Worm (Caenorhabditis elegans) whole organism, L1 larva: ENCODE data around the gene tpra-1.

Experiments
- C04F5.9 ChIP-seq: sonication (generic microtip); optimal IDR thresholded peaks from 2 replicates; lab custom pipeline; 2016; ENCODE audit warnings: missing genetic modification characterization, missing compliant biosample characterization
- Y116A8C.19 ChIP-seq: sonication (generic microtip); optimal IDR thresholded peaks from 2 replicates; lab custom pipeline; 2016; ENCODE audit warnings: missing compliant biosample characterization, missing genetic modification characterization, borderline replicate concordance
- alr-1 ChIP-seq: fragments of 200-800 bp; sonication (Bioruptor generic); optimal IDR thresholded peaks from 2 replicates; lab custom pipeline; 2018; ENCODE audit warnings: borderline replicate concordance, mild to moderate bottlenecking, missing genetic modification characterization, missing compliant biosample characterization
- blmp-1 ChIP-seq: fragments of 150-350 bp; optimal IDR thresholded peaks from 2 replicates; lab custom pipeline; 2014; ENCODE audit warnings: missing biosample characterization, missing genetic modification characterization
- ceh-63 ChIP-seq: fragments of 200-800 bp; sonication (Bioruptor generic); optimal IDR thresholded peaks from 2 replicates; lab custom pipeline; 2018; ENCODE audit warnings: mild to moderate bottlenecking, missing genetic modification characterization, missing compliant biosample characterization
- ceh-8 ChIP-seq: fragments of 200-800 bp; sonication (Bioruptor generic); optimal IDR thresholded peaks from 2 replicates; lab custom pipeline; 2018; ENCODE audit warnings: mild to moderate bottlenecking, missing genetic modification characterization, moderate library complexity, missing compliant biosample characterization
- ceh-82 ChIP-seq, 3 experiments: fragments of 150-350 bp in 1 of 3; sonication (generic microtip) in 2 of 3; optimal IDR thresholded peaks; 2 replicates each; lab custom pipeline; 2014 to 2017; ENCODE audit warnings: missing biosample characterization in 3 of 3, missing genetic modification characterization in 3 of 3
- dpl-1 ChIP-seq, 3 experiments: fragments of 150-350 bp in 2 of 3; sonication (generic microtip) in 1 of 3; optimal IDR thresholded peaks; 2 replicates each; lab custom pipeline; 2014 to 2017; ENCODE audit warnings: missing biosample characterization in 3 of 3, missing genetic modification characterization in 3 of 3, missing genetic modification reagents in 3 of 3
- dsc-1 ChIP-seq: sonication (generic microtip); optimal IDR thresholded peaks from 2 replicates; lab custom pipeline; 2016; ENCODE audit warnings: mild to moderate bottlenecking, missing genetic modification characterization, missing compliant biosample characterization
- efl-1 ChIP-seq, 4 experiments: fragments of 150-350 bp; optimal IDR thresholded peaks in 3 of 4; peaks in 1 of 4; 1 replicate in 1 of 4; 2 replicates in 3 of 4; lab custom pipeline; 2014; ENCODE audit warnings: missing biosample characterization in 2 of 4, missing genetic modification characterization in 2 of 4, missing genetic modification reagents in 2 of 4
- efl-3 ChIP-seq: fragments of 200-800 bp; sonication (Bioruptor generic); optimal IDR thresholded peaks from 2 replicates; lab custom pipeline; 2018; ENCODE audit warnings: mild to moderate bottlenecking, missing genetic modification characterization, missing compliant biosample characterization
- egl-13 ChIP-seq: sonication (generic microtip); optimal IDR thresholded peaks from 2 replicates; lab custom pipeline; 2016; ENCODE audit warnings: missing genotype, missing genetic modification reagents, missing genetic modification characterization, missing compliant biosample characterization
- egl-27 ChIP-seq, 2 experiments: fragments of 150-350 bp in 1 of 2; sonication (generic microtip); optimal IDR thresholded peaks; 3 replicates each; lab custom pipeline; 2017 to 2018; ENCODE audit warnings: missing biosample characterization in 2 of 2, missing genetic modification characterization in 2 of 2, missing genetic modification reagents in 2 of 2
- elt-2 ChIP-seq: sonication (generic microtip); optimal IDR thresholded peaks from 2 replicates; lab custom pipeline; 2016; ENCODE audit warnings: missing genetic modification characterization, mild to moderate bottlenecking, inconsistent platforms, missing compliant biosample characterization, missing genetic modification reagents
- elt-3 ChIP-seq, 6 experiments: fragments of 150-350 bp in 1 of 6; sonication (generic microtip); optimal IDR thresholded peaks; 2 replicates each; lab custom pipeline; 2017 to 2018; ENCODE audit warnings: missing biosample characterization in 6 of 6, missing genetic modification characterization in 6 of 6, inconsistent platforms in 1 of 6
- ets-5 ChIP-seq: fragments of 200-800 bp; sonication (Bioruptor generic); IDR thresholded peaks from 2 replicates; pipeline ENCODE4 v1.3.6; 2022; ENCODE audit warnings: missing genetic modification characterization, missing compliant biosample characterization
- fkh-8 ChIP-seq: sonication (generic microtip); optimal IDR thresholded peaks from 2 replicates; lab custom pipeline; 2016; ENCODE audit warnings: mild to moderate bottlenecking, missing genetic modification characterization, missing compliant biosample characterization
- grh-1 ChIP-seq: fragments of 200-800 bp; sonication (Bioruptor generic); IDR thresholded peaks from 2 replicates; pipeline ENCODE4 v1.3.6; 2022; ENCODE audit warnings: missing genetic modification reagents, missing genetic modification characterization, missing compliant biosample characterization
- hlh-17 ChIP-seq: fragments of 200-800 bp; sonication (Bioruptor generic); optimal IDR thresholded peaks from 2 replicates; lab custom pipeline; 2018; ENCODE audit warnings: missing genetic modification characterization, mild to moderate bottlenecking, missing compliant biosample characterization, moderate library complexity, borderline replicate concordance
- hlh-4 ChIP-seq: sonication (generic microtip); optimal IDR thresholded peaks from 2 replicates; lab custom pipeline; 2016; ENCODE audit warnings: mild to moderate bottlenecking, missing genetic modification characterization, missing compliant biosample characterization
- hpl-2 ChIP-seq: fragments of 150-350 bp; optimal IDR thresholded peaks from 2 replicates; lab custom pipeline; 2014; ENCODE audit warnings: missing biosample characterization, missing genetic modification reagents, missing genetic modification characterization
- isw-1 ChIP-seq: fragments of 200-800 bp; sonication (Bioruptor generic); IDR thresholded peaks from 2 replicates; pipeline ENCODE4 v1.3.6; 2022; ENCODE audit warnings: missing genetic modification characterization, missing compliant biosample characterization
- jun-1 ChIP-seq: fragments of 150-350 bp; optimal IDR thresholded peaks from 2 replicates; lab custom pipeline; 2014; ENCODE audit warnings: missing biosample characterization, missing genetic modification reagents, missing genetic modification characterization
- lin-13 ChIP-seq: fragments of 150-350 bp; optimal IDR thresholded peaks from 2 replicates; lab custom pipeline; 2014; ENCODE audit warnings: missing biosample characterization, missing genetic modification reagents, missing genetic modification characterization
- lin-35 ChIP-seq, 2 experiments: fragments of 150-350 bp; optimal IDR thresholded peaks; 2 replicates each; lab custom pipeline; 2014; ENCODE audit warnings: missing biosample characterization in 2 of 2, missing genetic modification characterization in 2 of 2, missing genetic modification reagents in 2 of 2
- mab-9 ChIP-seq: fragments of 200-800 bp; sonication (Bioruptor generic); IDR thresholded peaks from 2 replicates; pipeline ENCODE4 v1.3.6; 2022; ENCODE audit warnings: missing genetic modification reagents, missing genetic modification characterization, missing compliant biosample characterization
- mdl-1 ChIP-seq, 2 experiments: fragments of 150-350 bp; optimal IDR thresholded peaks; 2 replicates each; lab custom pipeline; 2014 to 2017; ENCODE audit warnings: missing biosample characterization in 2 of 2, missing genetic modification characterization in 2 of 2, inconsistent platforms in 1 of 2
- mep-1 ChIP-seq: fragments of 150-350 bp; optimal IDR thresholded peaks from 2 replicates; lab custom pipeline; 2014; ENCODE audit warnings: missing biosample characterization, missing genetic modification characterization
- nhr-19 ChIP-seq: fragments of 200-800 bp; sonication (Bioruptor generic); conservative IDR thresholded peaks from 2 replicates; pipeline ENCODE4 v1.3.6; 2022; ENCODE audit warnings: missing genetic modification characterization, missing compliant biosample characterization
- nhr-20 ChIP-seq: sonication (generic microtip); optimal IDR thresholded peaks from 2 replicates; lab custom pipeline; 2016; ENCODE audit warnings: mild to moderate bottlenecking, missing genetic modification characterization, missing compliant biosample characterization
- nhr-84 ChIP-seq: sonication (generic microtip); optimal IDR thresholded peaks from 2 replicates; lab custom pipeline; 2017; ENCODE audit warnings: missing biosample characterization, missing genetic modification characterization
- pax-3 ChIP-seq: fragments of 200-800 bp; sonication (Bioruptor generic); optimal IDR thresholded peaks from 2 replicates; lab custom pipeline; 2018; ENCODE audit warnings: mild to moderate bottlenecking, missing genetic modification characterization, moderate library complexity, missing compliant biosample characterization
- pqm-1 ChIP-seq: sonication (generic microtip); optimal IDR thresholded peaks from 3 replicates; lab custom pipeline; 2017; ENCODE audit warnings: missing biosample characterization, missing genetic modification characterization
- rnt-1 ChIP-seq: sonication (generic microtip); optimal IDR thresholded peaks from 2 replicates; lab custom pipeline; 2016; ENCODE audit warnings: mild to moderate bottlenecking, missing genetic modification characterization, moderate library complexity, missing compliant biosample characterization
- snpc-4 ChIP-seq: fragments of 150-350 bp; optimal IDR thresholded peaks from 2 replicates; lab custom pipeline; 2014; ENCODE audit warnings: missing biosample characterization, missing genetic modification characterization
- sox-4 ChIP-seq: sonication (generic microtip); optimal IDR thresholded peaks from 2 replicates; lab custom pipeline; 2016; ENCODE audit warnings: missing genetic modification characterization, missing compliant biosample characterization
- sptf-1 ChIP-seq: fragments of 150-350 bp; optimal IDR thresholded peaks from 2 replicates; lab custom pipeline; 2014; ENCODE audit warnings: missing biosample characterization, missing genetic modification characterization
- sup-37 ChIP-seq: fragments of 200-800 bp; sonication (Bioruptor generic); optimal IDR thresholded peaks from 2 replicates; lab custom pipeline; 2018; ENCODE audit warnings: mild to moderate bottlenecking, missing genetic modification characterization, missing compliant biosample characterization
- swsn-7 ChIP-seq: sonication (generic microtip); optimal IDR thresholded peaks from 2 replicates; lab custom pipeline; 2016; ENCODE audit warnings: missing genetic modification characterization, missing compliant biosample characterization
- tbx-2 ChIP-seq: sonication (generic microtip); optimal IDR thresholded peaks from 2 replicates; lab custom pipeline; 2016; ENCODE audit warnings: missing genetic modification characterization, missing compliant biosample characterization
- tlp-1 ChIP-seq: fragments of 150-350 bp; optimal IDR thresholded peaks from 2 replicates; lab custom pipeline; 2014; ENCODE audit warnings: missing biosample characterization, missing genetic modification characterization
- unc-86 ChIP-seq: sonication (generic microtip); optimal IDR thresholded peaks from 2 replicates; lab custom pipeline; 2016; ENCODE audit warnings: missing genetic modification characterization, missing compliant biosample characterization
- vab-15 ChIP-seq: sonication (generic microtip); optimal IDR thresholded peaks from 2 replicates; lab custom pipeline; 2017; ENCODE audit warnings: missing genotype, mild to moderate bottlenecking, missing genetic modification characterization, missing compliant biosample characterization
- zag-1 ChIP-seq: fragments of 150-350 bp; optimal IDR thresholded peaks from 2 replicates; lab custom pipeline; 2014; ENCODE audit warnings: missing biosample characterization, missing genetic modification characterization

The tpra-1 gene

DNA sequence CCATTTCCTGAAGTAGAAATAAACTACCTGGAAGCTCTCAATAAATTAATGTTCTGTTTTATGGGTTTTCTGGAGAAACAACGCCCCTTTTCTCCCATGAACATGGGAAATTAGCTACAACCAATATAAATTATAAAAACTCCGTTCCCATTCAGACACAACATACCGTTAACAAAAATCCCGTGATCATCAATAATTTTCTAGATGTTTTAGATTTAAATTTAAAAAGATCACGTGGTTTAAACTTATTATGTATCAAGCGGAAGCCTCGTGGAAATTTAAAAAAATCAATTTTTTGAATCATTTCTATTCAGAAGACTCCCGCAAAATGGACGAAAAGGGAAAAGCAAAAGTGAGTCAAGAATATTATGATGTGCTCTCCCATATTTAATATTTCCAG is 9.6 kb downstream of the tpra-1 start, which contains the start of gene C53B4.2:
C53B4.2 (plus strand) TSS at position 301 of the 400 bp plus-strand sequence.
- TF ChIP-seq fkh-8 (tag; lab: Kevin White, UChicago) (no peak), hpl-2 (no peak), jun-1 (tag; lab: Kevin White, UChicago) (no peak), hlh-4 (tag; lab: Kevin White, UChicago) (no peak), nhr-19 (no peak), lin-35 (GFP tag; optimal IDR thresholded peaks at IDR 0.05; lab: Kevin White, UChicago) (no peak), dpl-1 (GFP tag; optimal IDR thresholded peaks at IDR 0.05; lab: Kevin White, UChicago) (no peak), isw-1 (no peak), sup-37 (GFP tag; lab: Kevin White, UChicago) (no peak), pqm-1 (tag; lab: Kevin White, UChicago) (no peak), dsc-1 (tag; lab: Kevin White, UChicago) (no peak), C04F5.9 (tag; lab: Kevin White, UChicago) (no peak), lin-13 (no peak), nhr-20 (tag; lab: Kevin White, UChicago) (no peak)

DNA sequence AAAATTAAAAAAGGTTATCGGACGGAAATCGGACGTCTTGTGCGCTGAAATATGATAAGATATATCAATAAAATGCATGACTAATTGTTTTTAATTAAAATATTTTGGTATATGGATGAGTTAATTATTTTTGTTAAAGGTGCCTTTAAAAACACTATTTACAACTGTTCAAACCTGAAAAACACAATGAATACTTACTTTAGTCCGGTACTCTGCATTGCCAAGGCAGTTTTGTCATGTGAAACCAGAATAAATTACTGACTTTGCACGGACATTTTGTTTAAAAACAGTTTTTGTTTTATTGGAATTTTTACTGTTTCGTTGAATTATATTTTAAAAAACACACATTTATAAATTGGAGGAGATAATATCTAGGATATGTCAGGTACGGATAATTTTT is 11.7 kb downstream of the tpra-1 start, which contains the start of gene suex-2:
suex-2 (plus strand) TSS at position 301 of the 400 bp plus-strand sequence.
- TF ChIP-seq efl-1 (optimal IDR thresholded peaks at IDR 0.05; lab: Kevin White, UChicago) (no peak), efl-1 (GFP tag; optimal IDR thresholded peaks at IDR 0.05 in 1 of 2; lab: Kevin White, UChicago) (peak in 1 of 2 experiments; percentile 63), egl-13 (no peak)

DNA sequence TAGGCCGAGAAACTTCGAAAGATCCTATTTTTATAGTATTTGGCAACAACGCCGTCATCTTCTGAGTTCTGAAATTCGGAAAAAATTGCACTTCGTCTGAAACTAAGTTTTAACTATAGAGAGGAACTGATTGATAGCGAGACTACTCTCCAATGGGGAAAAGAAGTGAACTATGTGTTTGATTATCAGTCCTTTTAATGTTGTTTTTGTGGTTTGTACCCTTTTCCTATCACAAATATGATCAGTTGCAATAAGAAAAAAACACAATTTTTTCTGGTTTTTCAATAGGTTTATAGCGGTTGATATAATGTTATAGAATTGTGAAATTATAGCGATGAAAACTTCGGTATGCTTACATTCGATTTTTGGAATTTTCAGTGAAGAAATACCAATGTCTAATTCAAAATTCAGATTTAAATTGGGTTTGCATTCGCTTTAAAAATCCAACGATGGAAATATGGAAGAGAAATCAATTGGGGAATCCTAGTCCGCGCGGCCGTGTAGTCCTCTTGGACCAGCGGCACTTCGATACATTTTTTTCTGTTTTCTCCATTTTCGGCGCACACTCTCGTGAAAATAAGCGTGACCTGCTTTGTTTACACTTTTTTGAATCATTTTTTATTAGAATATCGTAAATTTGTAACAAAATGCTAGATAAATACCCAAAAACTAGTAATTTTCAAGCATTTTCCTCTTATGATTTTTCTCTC is 17.1 kb downstream of the tpra-1 start, which contains the start of gene C53B4.3:
C53B4.3 (minus strand) TSS at position 464 of the 710 bp plus-strand sequence.
- TF ChIP-seq jun-1 (tag; lab: Kevin White, UChicago) (peak; percentile 12), egl-27 (tag; optimal IDR thresholded peaks at IDR 0.05; lab: Kevin White, UChicago) (no peak), tbx-2 (tag; lab: Kevin White, UChicago) (peak; percentile 93), efl-1 (optimal IDR thresholded peaks at IDR 0.05; lab: Kevin White, UChicago) (peak; percentile 63 to 67), efl-1 (GFP tag; optimal IDR thresholded peaks at IDR 0.05 in 1 of 2; lab: Kevin White, UChicago) (peak; percentile 59 to 95), tlp-1 (no peak), blmp-1 (tag; lab: Kevin White, UChicago) (peak; percentile 56), elt-2 (tag; lab: Kevin White, UChicago) (peak; percentile 55), sox-4 (tag; lab: Kevin White, UChicago) (peak; percentile 95), pax-3 (tag; lab: Kevin White, UChicago) (peak; percentile 88), rnt-1 (tag; lab: Kevin White, UChicago) (peak; percentile 99), C04F5.9 (tag; lab: Kevin White, UChicago) (peak; percentile 87), ceh-63 (GFP tag; lab: Kevin White, UChicago) (no peak), elt-3 (tag; optimal IDR thresholded peaks at IDR 0.05; lab: Kevin White, UChicago) (peak in 1 of 6 experiments; percentile 23), unc-86 (peak; percentile 79), hlh-17 (no peak), ceh-8 (GFP tag; lab: Kevin White, UChicago) (peak; percentile 76), mep-1 (peak; percentile 49), vab-15 (tag; lab: Kevin White, UChicago) (peak; percentile 68), ets-5 (GFP tag; lab: Robert Waterston, UW) (no peak), grh-1 (0 out of 2 replicates have a peak, but pooled peaks have one; percentile 24), snpc-4 (tag; lab: Kevin White, UChicago) (peak; percentile 64), alr-1 (no peak), hlh-4 (tag; lab: Kevin White, UChicago) (peak; percentile 80), ceh-82 (tag; optimal IDR thresholded peaks at IDR 0.05; lab: Kevin White, UChicago) (peak; percentile 54 to 70 (median 58)), nhr-84 (tag; lab: Kevin White, UChicago) (no peak), mdl-1 (tag; optimal IDR thresholded peaks at IDR 0.05; lab: Kevin White, UChicago) (peak in 1 of 2 experiments; percentile 42), mab-9 (peak; percentile 82), dpl-1 (GFP tag; optimal IDR thresholded peaks at IDR 0.05; lab: Kevin White, UChicago) (peak; percentile 42 to 67 (median 63)), hpl-2 (no peak), sup-37 (GFP tag; lab: Kevin White, UChicago) (peak; percentile 32), zag-1 (tag; lab: Kevin White, UChicago) (no peak), efl-3 (GFP tag; lab: Kevin White, UChicago) (peak; percentile 12), nhr-19 (peak; percentile 86), swsn-7 (tag; lab: Kevin White, UChicago) (peak; percentile 91), Y116A8C.19 (tag; lab: Kevin White, UChicago) (peak; percentile 89), sptf-1 (tag; lab: Kevin White, UChicago) (no peak)
